Fruit fly (Drosophila melanogaster) whole organism, embryonic: ENCODE data around the gene blot.
A peak's percentile ranks its signal among the peaks of the same experiment; 100 is the strongest.

Experiments used
- ATbp ChIP-seq: fragments of 200-800 bp; sonication (Bioruptor generic); optimal IDR thresholded peaks from 2 replicates; lab custom pipeline; 2017; ENCODE audit warnings: missing biosample characterization, mild to moderate bottlenecking, missing genetic modification characterization, missing genetic modification reagents
- Aef1 ChIP-seq: fragments of 200-800 bp; sonication (Bioruptor generic); IDR thresholded peaks from 3 replicates; pipeline ENCODE4 v1.3.6; 2022; ENCODE audit warnings: missing biosample characterization, missing genetic modification characterization
- CG10274 ChIP-seq: fragments of 200-800 bp; sonication (Bioruptor generic); optimal IDR thresholded peaks from 3 replicates; lab custom pipeline; 2017; ENCODE audit warnings: missing biosample characterization, mild to moderate bottlenecking, missing genetic modification characterization
- CG10565 ChIP-seq: fragments of 200-800 bp; sonication (Bioruptor generic); optimal IDR thresholded peaks from 3 replicates; lab custom pipeline; 2016; ENCODE audit warnings: missing biosample characterization, mild to moderate bottlenecking, missing genetic modification characterization
- CG11504 ChIP-seq: fragments of 200-800 bp; sonication (Bioruptor generic); optimal IDR thresholded peaks from 3 replicates; lab custom pipeline; 2019; ENCODE audit warnings: missing biosample characterization, mild to moderate bottlenecking, missing genetic modification characterization, moderate library complexity
- CG11560 ChIP-seq: fragments of 200-800 bp; sonication (Bioruptor generic); IDR thresholded peaks from 3 replicates; pipeline ENCODE4 v1.3.6; 2022; ENCODE audit warnings: missing biosample characterization, missing genetic modification characterization
- CG12769 ChIP-seq: fragments of 200-800 bp; sonication (Bioruptor generic); optimal IDR thresholded peaks from 2 replicates; lab custom pipeline; 2019; ENCODE audit warnings: missing biosample characterization, mild to moderate bottlenecking, missing genetic modification characterization, moderate library complexity
- CG13296 ChIP-seq: fragments of 200-800 bp; sonication (Bioruptor generic); optimal IDR thresholded peaks from 3 replicates; lab custom pipeline; 2018; ENCODE audit warnings: missing biosample characterization, mild to moderate bottlenecking, missing genetic modification characterization
- CG14014 ChIP-seq: fragments of 200-800 bp; sonication (Bioruptor generic); IDR thresholded peaks from 2 replicates; pipeline ENCODE4 v1.3.6; 2022; ENCODE audit warnings: missing biosample characterization, missing genetic modification characterization
- CG15696 ChIP-seq: fragments of 200-800 bp; sonication (Bioruptor generic); optimal IDR thresholded peaks from 2 replicates; lab custom pipeline; 2019; ENCODE audit warnings: missing biosample characterization, mild to moderate bottlenecking, missing genetic modification characterization, moderate library complexity
- CG17361 ChIP-seq: fragments of 200-800 bp; sonication (Bioruptor generic); IDR thresholded peaks from 3 replicates; pipeline ENCODE4 v1.3.6; 2022; ENCODE audit warnings: missing biosample characterization, missing genetic modification characterization
- CG1832 ChIP-seq: fragments of 200-800 bp; sonication (Bioruptor generic); optimal IDR thresholded peaks from 2 replicates; lab custom pipeline; 2017; ENCODE audit warnings: missing biosample characterization, mild to moderate bottlenecking, missing genetic modification characterization, inconsistent platforms
- CG18599 ChIP-seq: fragments of 200-800 bp; sonication (Bioruptor generic); optimal IDR thresholded peaks from 3 replicates; lab custom pipeline; 2017; ENCODE audit warnings: missing biosample characterization, missing genetic modification characterization, mild to moderate bottlenecking, moderate library complexity, missing genetic modification reagents
- CG3065 ChIP-seq: fragments of 200-800 bp; sonication (Bioruptor generic); optimal IDR thresholded peaks from 2 replicates; lab custom pipeline; 2016; ENCODE audit warnings: missing biosample characterization, missing genetic modification characterization
- CG33557 ChIP-seq: fragments of 200-800 bp; sonication (Bioruptor generic); optimal IDR thresholded peaks from 2 replicates; lab custom pipeline; 2019; ENCODE audit warnings: missing biosample characterization, mild to moderate bottlenecking, missing genetic modification characterization, moderate library complexity
- CG8359 ChIP-seq: fragments of 200-800 bp; sonication (Bioruptor generic); optimal IDR thresholded peaks from 2 replicates; lab custom pipeline; 2017; ENCODE audit warnings: missing biosample characterization, mild to moderate bottlenecking, missing genetic modification characterization, borderline replicate concordance
- CG8924 ChIP-seq: fragments of 200-800 bp; optimal IDR thresholded peaks from 3 replicates; lab custom pipeline; 2019; ENCODE audit warnings: missing biosample characterization, mild to moderate bottlenecking, missing genetic modification characterization, moderate library complexity
- CG9215 ChIP-seq: fragments of 200-800 bp; sonication (Bioruptor generic); IDR thresholded peaks from 2 replicates; pipeline ENCODE4 v1.3.6; 2022; ENCODE audit warnings: missing biosample characterization, missing genetic modification characterization
- Camta ChIP-seq: fragments of 200-800 bp; sonication (Bioruptor generic); optimal IDR thresholded peaks from 2 replicates; lab custom pipeline; 2016; ENCODE audit warnings: missing biosample characterization, missing genetic modification characterization
- Dek ChIP-seq: fragments of 200-800 bp; sonication (Bioruptor generic); optimal IDR thresholded peaks from 3 replicates; lab custom pipeline; 2019; ENCODE audit warnings: missing biosample characterization, mild to moderate bottlenecking, missing genetic modification characterization, moderate library complexity
- Dip3 ChIP-seq: fragments of 200-800 bp; sonication (Bioruptor generic); optimal IDR thresholded peaks from 3 replicates; lab custom pipeline; 2016; ENCODE audit warnings: missing biosample characterization, missing genetic modification characterization
- Dll ChIP-seq: fragments of 200-800 bp; sonication (Bioruptor generic); IDR thresholded peaks from 4 replicates; pipeline ENCODE4 v1.3.6; 2022; ENCODE audit warnings: missing biosample characterization, missing genetic modification characterization; ENCODE audit not compliant: partially characterized antibody
- Doc2 ChIP-seq: fragments of 200-800 bp; sonication (Bioruptor generic); IDR thresholded peaks from 2 replicates; pipeline ENCODE4 v1.3.6; 2022; ENCODE audit warnings: missing biosample characterization, missing genetic modification characterization
- HLH3B ChIP-seq: fragments of 200-800 bp; sonication (Bioruptor generic); IDR thresholded peaks from 2 replicates; pipeline ENCODE4 v1.3.6; 2022; ENCODE audit warnings: missing biosample characterization, missing genetic modification characterization
- PHDP ChIP-seq: fragments of 200-800 bp; sonication (Bioruptor generic); optimal IDR thresholded peaks from 3 replicates; lab custom pipeline; 2018; ENCODE audit warnings: missing biosample characterization, mild to moderate bottlenecking, missing genetic modification characterization, moderate library complexity
- Pdp1 ChIP-seq, 2 experiments: fragments of 200-800 bp; sonication (Bioruptor generic); optimal IDR thresholded peaks; 3 replicates each; lab custom pipeline; 2016; ENCODE audit warnings: missing biosample characterization in 2 of 2, missing genetic modification characterization in 2 of 2, mild to moderate bottlenecking in 1 of 2, moderate library complexity in 1 of 2
- Rx ChIP-seq: fragments of 200-800 bp; sonication (Bioruptor generic); IDR thresholded peaks from 2 replicates; pipeline ENCODE4 v1.3.6; 2022; ENCODE audit warnings: missing biosample characterization, missing genetic modification characterization
- Ssrp ChIP-seq: fragments of 200-800 bp; sonication (Bioruptor generic); optimal IDR thresholded peaks from 2 replicates; lab custom pipeline; 2018; ENCODE audit warnings: missing biosample characterization, mild to moderate bottlenecking, missing genetic modification characterization, moderate library complexity
- Xrp1 ChIP-seq: fragments of 200-800 bp; sonication (Bioruptor generic); IDR thresholded peaks from 2 replicates; pipeline ENCODE4 v1.3.6; 2022; ENCODE audit warnings: missing biosample characterization, missing genetic modification characterization
- bcd ChIP-seq: fragments of 200-800 bp; sonication (Bioruptor generic); optimal IDR thresholded peaks from 2 replicates; lab custom pipeline; 2017; ENCODE audit warnings: missing biosample characterization, mild to moderate bottlenecking, missing genetic modification characterization
- cato ChIP-seq: fragments of 200-800 bp; sonication (Bioruptor generic); optimal IDR thresholded peaks from 2 replicates; lab custom pipeline; 2016; ENCODE audit warnings: missing biosample characterization, missing genetic modification characterization, borderline replicate concordance
- chn ChIP-seq: fragments of 200-800 bp; sonication (Bioruptor generic); optimal IDR thresholded peaks from 2 replicates; lab custom pipeline; 2016; ENCODE audit warnings: missing biosample characterization, missing genetic modification characterization
- crol ChIP-seq: fragments of 200-800 bp; sonication (Bioruptor generic); IDR thresholded peaks from 2 replicates; pipeline ENCODE4 v1.3.6; 2022; ENCODE audit warnings: missing biosample characterization, missing genetic modification characterization
- cwo ChIP-seq: fragments of 200-800 bp; sonication (Bioruptor generic); optimal IDR thresholded peaks from 3 replicates; lab custom pipeline; 2017; ENCODE audit warnings: missing biosample characterization, missing genetic modification characterization, mild to moderate bottlenecking, moderate library complexity, missing genetic modification reagents
- dmrt99B ChIP-seq: fragments of 200-800 bp; sonication (Bioruptor generic); optimal IDR thresholded peaks from 2 replicates; lab custom pipeline; 2018; ENCODE audit warnings: missing biosample characterization, mild to moderate bottlenecking, missing genetic modification characterization, moderate library complexity
- dpn ChIP-seq, 2 experiments: fragments of 200-800 bp; sonication (Bioruptor generic); optimal IDR thresholded peaks; 3 replicates each; lab custom pipeline; 2016; ENCODE audit warnings: missing biosample characterization in 2 of 2, missing genetic modification characterization in 2 of 2
- fd3F ChIP-seq: fragments of 200-800 bp; sonication (Bioruptor generic); optimal IDR thresholded peaks from 2 replicates; lab custom pipeline; 2018; ENCODE audit warnings: missing biosample characterization, mild to moderate bottlenecking, missing genetic modification characterization, moderate library complexity
- grau ChIP-seq: fragments of 200-800 bp; optimal IDR thresholded peaks from 3 replicates; lab custom pipeline; 2019; ENCODE audit warnings: missing biosample characterization, mild to moderate bottlenecking, missing genetic modification characterization, moderate library complexity
- hb ChIP-seq: fragments of 200-800 bp; sonication (Bioruptor generic); IDR thresholded peaks from 3 replicates; pipeline ENCODE4 v1.3.6; 2022; ENCODE audit warnings: missing biosample characterization, missing genetic modification characterization; ENCODE audit not compliant: partially characterized antibody
- hkb ChIP-seq, 2 experiments: fragments of 200-800 bp in 1 of 2; fragments of >200 bp in 1 of 2; sonication (Bioruptor generic) in 1 of 2; IDR thresholded peaks in 1 of 2; optimal IDR thresholded peaks in 1 of 2; 2 replicates each; pipeline versions ENCODE4 v1.3.6 to Lab custom; 2017 to 2022; ENCODE audit warnings: missing biosample characterization in 1 of 2, missing genetic modification characterization in 1 of 2
- jigr1 ChIP-seq: fragments of 200-800 bp; sonication (Bioruptor generic); IDR thresholded peaks from 3 replicates; pipeline ENCODE4 v1.3.6; 2022; ENCODE audit warnings: missing biosample characterization, missing genetic modification characterization
- lmd ChIP-seq: fragments of 200-800 bp; sonication (Bioruptor generic); IDR thresholded peaks from 2 replicates; pipeline ENCODE4 v1.3.6; 2022; ENCODE audit warnings: missing biosample characterization, missing genetic modification characterization
- onecut ChIP-seq: fragments of 200-800 bp; sonication (Bioruptor generic); IDR thresholded peaks from 2 replicates; pipeline ENCODE4 v1.3.6; 2022; ENCODE audit warnings: missing biosample characterization, missing genetic modification characterization
- pita ChIP-seq: fragments of 200-800 bp; sonication (Bioruptor generic); optimal IDR thresholded peaks from 2 replicates; lab custom pipeline; 2017; ENCODE audit warnings: missing biosample characterization, mild to moderate bottlenecking, missing genetic modification characterization
- sens ChIP-seq: fragments of 200-800 bp; sonication (Bioruptor generic); peaks from one replicate; lab custom pipeline; 2016; ENCODE audit warnings: missing biosample characterization, missing genetic modification characterization
- seq ChIP-seq: fragments of 200-800 bp; sonication (Bioruptor generic); IDR thresholded peaks from 2 replicates; pipeline ENCODE4 v1.3.6; 2022; ENCODE audit warnings: missing biosample characterization, missing genetic modification characterization
- sna ChIP-seq: fragments of 200-800 bp; sonication (Bioruptor generic); IDR thresholded peaks from 2 replicates; pipeline ENCODE4 v1.3.6; 2022; ENCODE audit warnings: missing biosample characterization, missing genetic modification characterization; ENCODE audit not compliant: partially characterized antibody
- tgo ChIP-seq: fragments of 200-800 bp; sonication (Bioruptor generic); IDR thresholded peaks from 3 replicates; pipeline ENCODE4 v1.3.6; 2022; ENCODE audit warnings: missing biosample characterization, missing genetic modification characterization
- trh ChIP-seq: fragments of 200-800 bp; sonication (Bioruptor generic); optimal IDR thresholded peaks from 2 replicates; lab custom pipeline; 2016; ENCODE audit warnings: missing biosample characterization, missing genetic modification characterization

blot gene

dm6 chr3L:17461369-17462012 is 40.2 kb upstream of the blot start (continued):
- TF ChIP-seq onecut = peak; percentile 77
- peak; percentile 60 for TF ChIP-seq crol
- TF ChIP-seq CG11504 = no peak
- TF ChIP-seq sens = peak; percentile 11
- TF ChIP-seq CG8924 (tag; lab: Kevin White, UChicago) = no peak
- no peak for TF ChIP-seq Dek
- TF ChIP-seq jigr1 (GFP tag; lab: Robert Waterston, UW) = no peak
- TF ChIP-seq fd3F (GFP tag; lab: Kevin White, UChicago) = no peak
- TF ChIP-seq cwo (GFP tag; lab: Kevin White, UChicago) = no peak
- TF ChIP-seq CG12769 (tag; lab: Kevin White, UChicago) = no peak
- no peak for TF ChIP-seq CG10274 (GFP tag; lab: Kevin White, UChicago)
- no peak for TF ChIP-seq seq (GFP tag; lab: Robert Waterston, UW)
- no peak for TF ChIP-seq CG18599 (GFP tag; lab: Kevin White, UChicago)
- TF ChIP-seq trh (GFP tag; lab: Kevin White, UChicago) = no peak
- TF ChIP-seq CG14014 (GFP tag; lab: Robert Waterston, UW) = no peak
- TF ChIP-seq Pdp1 (GFP tag; optimal IDR thresholded peaks at IDR 0.05; lab: Kevin White, UChicago) = no peak
- no peak for TF ChIP-seq CG3065 (GFP tag; lab: Kevin White, UChicago)
- no peak for TF ChIP-seq Rx (GFP tag; lab: Robert Waterston, UW)
- TF ChIP-seq Dip3 (GFP tag; lab: Kevin White, UChicago) = no peak
- TF ChIP-seq lmd = peak; percentile 11; the same call in 1 of the 2 replicates
- TF ChIP-seq Xrp1 (GFP tag; lab: Robert Waterston, UW) = peak; percentile 59
- no peak for TF ChIP-seq CG15696 (tag; lab: Kevin White, UChicago)
- no peak for TF ChIP-seq dmrt99B (tag; lab: Kevin White, UChicago)
- TF ChIP-seq dpn (GFP tag; optimal IDR thresholded peaks at IDR 0.05; lab: Kevin White, UChicago) = no peak
- TF ChIP-seq CG8359 (GFP tag; lab: Kevin White, UChicago) = no peak
- TF ChIP-seq tgo (GFP tag; lab: Robert Waterston, UW) = 0 out of 3 replicates have a peak, but pooled peaks have one; percentile 15
- TF ChIP-seq PHDP = no peak
- TF ChIP-seq HLH3B (GFP tag; lab: Robert Waterston, UW) = 0 out of 2 replicates have a peak, but pooled peaks have one; percentile 34
- TF ChIP-seq pita (GFP tag; lab: Kevin White, UChicago) = no peak
- TF ChIP-seq Camta = no peak
- 0 out of 3 replicates have a peak, but pooled peaks have one; percentile 9 for TF ChIP-seq CG17361 (GFP tag; lab: Robert Waterston, UW)
- no peak for TF ChIP-seq CG9215 (GFP tag; lab: Robert Waterston, UW)
- TF ChIP-seq bcd = no peak
- no peak for TF ChIP-seq CG10565
- no peak for TF ChIP-seq Aef1 (GFP tag; lab: Robert Waterston, UW)
- no peak for TF ChIP-seq Dll (GFP tag; lab: Robert Waterston, UW)
- TF ChIP-seq Ssrp (tag; lab: Kevin White, UChicago) = no peak
- TF ChIP-seq ATbp = peak; percentile 20
- no peak for TF ChIP-seq hkb (optimal IDR thresholded peaks at IDR 0.05; lab: Kevin White, UChicago)
- peak; percentile 18; the same call in 1 of the 2 replicates for TF ChIP-seq hkb (GFP tag; IDR thresholded peaks at IDR 0.05; lab: Robert Waterston, UW)
- no peak for TF ChIP-seq CG13296
- TF ChIP-seq chn = no peak
- TF ChIP-seq Doc2 (GFP tag; lab: Robert Waterston, UW) = no peak
- TF ChIP-seq grau (tag; lab: Kevin White, UChicago) = peak; percentile 33
- TF ChIP-seq hb (GFP tag; lab: Robert Waterston, UW) = no peak
- TF ChIP-seq sna (GFP tag; lab: Robert Waterston, UW) = no peak
- TF ChIP-seq CG1832 (GFP tag; lab: Kevin White, UChicago) = no peak
- no peak for TF ChIP-seq CG33557 (GFP tag; lab: Kevin White, UChicago)
- no peak for TF ChIP-seq CG11560
- TF ChIP-seq cato (GFP tag; lab: Kevin White, UChicago) = no peak
